Worm (Caenorhabditis elegans) whole organism, midembryonic: ENCODE data around the gene D1053.4.

Experiments used
- T22C8.4 ChIP-seq: fragments of 200-800 bp; sonication (Bioruptor generic); IDR thresholded peaks from 2 replicates; pipeline ENCODE4 v1.3.6; 2022; ENCODE audit warnings: missing genetic modification characterization, missing compliant biosample characterization
- cog-1 ChIP-seq: sonication (generic microtip); optimal IDR thresholded peaks from 2 replicates; lab custom pipeline; 2016; ENCODE audit warnings: missing genetic modification characterization, missing compliant biosample characterization
- flt-1 ChIP-seq: fragments of 200-800 bp; sonication (Bioruptor generic); IDR thresholded peaks from 2 replicates; pipeline ENCODE4 v1.3.6; 2022; ENCODE audit warnings: missing genetic modification characterization, missing compliant biosample characterization
- klf-2 ChIP-seq: fragments of 200-800 bp; sonication (Bioruptor generic); conservative IDR thresholded peaks from 2 replicates; pipeline ENCODE4 v1.3.6; 2022; ENCODE audit warnings: missing genetic modification reagents, missing genetic modification characterization, missing compliant biosample characterization
- med-1 ChIP-seq: sonication (generic microtip); optimal IDR thresholded peaks from 2 replicates; lab custom pipeline; 2017; ENCODE audit warnings: missing genetic modification characterization, mild to moderate bottlenecking, missing compliant biosample characterization, antibody characterized with exemption, missing genetic modification reagents; ENCODE audit not compliant: insufficient read depth
- ref-1 ChIP-seq: fragments of 200-800 bp; sonication (Bioruptor generic); conservative IDR thresholded peaks from 2 replicates; pipeline ENCODE4 v1.3.6; 2022; ENCODE audit warnings: missing genetic modification reagents, missing genetic modification characterization, missing compliant biosample characterization
- tab-1 ChIP-seq: fragments of 200-800 bp; sonication (Bioruptor generic); IDR thresholded peaks from 2 replicates; pipeline ENCODE4 v1.3.6; 2022; ENCODE audit warnings: missing genetic modification characterization, missing compliant biosample characterization
- ztf-23 ChIP-seq: fragments of 200-800 bp; sonication (Bioruptor generic); IDR thresholded peaks from 2 replicates; pipeline ENCODE4 v1.3.6; 2022; ENCODE audit warnings: missing genetic modification reagents, missing genetic modification characterization, missing compliant biosample characterization
- ztf-29 ChIP-seq: fragments of 200-800 bp; sonication (Bioruptor generic); IDR thresholded peaks from 2 replicates; pipeline ENCODE4 v1.3.6; 2022; ENCODE audit warnings: missing genetic modification reagents, missing genetic modification characterization, missing compliant biosample characterization

D1053.4 gene

DNA sequence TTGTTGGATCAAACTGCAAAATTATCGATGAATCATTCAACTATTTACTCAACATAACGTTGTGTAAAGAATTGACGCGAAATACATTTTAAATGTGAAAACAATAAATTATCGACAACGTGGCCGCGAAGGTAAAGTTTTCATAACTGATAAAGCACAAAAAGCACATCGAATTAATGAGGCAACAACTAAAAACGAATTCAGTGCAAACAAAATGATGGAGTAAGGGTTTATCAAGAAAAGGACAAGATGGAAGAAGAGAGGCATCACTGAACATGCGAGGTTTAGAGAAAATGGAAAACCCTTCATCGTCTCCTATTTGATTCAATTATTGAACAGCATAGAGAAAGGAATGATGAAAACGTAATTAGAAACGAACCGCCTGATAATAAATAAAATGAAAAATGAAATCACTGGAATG, at the start of gene D1053.4:
Gene D1053.4 (minus strand): TSS at position 20 of the 421 bp plus-strand sequence.
- no peak for TF ChIP-seq ztf-29 (GFP tag; lab: Robert Waterston, UW)
- no peak for TF ChIP-seq ztf-23 (GFP tag; lab: Robert Waterston, UW)
- no peak for TF ChIP-seq ref-1 (GFP tag; lab: Robert Waterston, UW)
- no peak for TF ChIP-seq T22C8.4 (GFP tag; lab: Robert Waterston, UW)
- no peak for TF ChIP-seq tab-1
- no peak for TF ChIP-seq klf-2 (GFP tag; lab: Robert Waterston, UW)
- no peak for TF ChIP-seq med-1 (GFP tag; lab: Kevin White, UChicago)
- no peak for TF ChIP-seq flt-1 (GFP tag; lab: Robert Waterston, UW)
- no peak for TF ChIP-seq cog-1 (tag; lab: Kevin White, UChicago)

DNA sequence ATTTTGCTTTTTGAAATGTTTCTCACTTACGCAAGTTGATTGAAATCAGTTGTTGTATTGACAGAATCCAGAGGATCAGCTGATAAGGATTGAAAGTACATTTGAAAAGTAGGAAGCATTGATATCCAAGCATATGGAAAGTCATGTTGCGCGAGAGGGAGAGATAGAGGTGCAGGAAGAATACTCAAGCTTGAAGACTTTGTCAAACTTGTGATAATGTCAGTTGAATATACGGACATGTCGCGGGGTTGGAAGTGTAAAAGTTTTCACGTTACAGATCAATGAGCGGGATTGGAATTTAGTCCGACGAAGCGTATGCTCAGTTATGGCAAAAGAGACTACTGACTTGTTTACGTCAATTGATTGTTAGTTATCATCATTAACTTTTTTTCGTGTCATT, 45.7 kb upstream of the D1053.4 start, which contains the start of gene ttx-3:
Gene ttx-3 (minus strand): TSS at position 101 of the 400 bp plus-strand sequence.
- TF ChIP-seq flt-1 (GFP tag; lab: Robert Waterston, UW) (no peak), med-1 (GFP tag; lab: Kevin White, UChicago) (no peak), klf-2 (GFP tag; lab: Robert Waterston, UW) (no peak), T22C8.4 (GFP tag; lab: Robert Waterston, UW) (no peak), cog-1 (tag; lab: Kevin White, UChicago) (no peak), ztf-23 (GFP tag; lab: Robert Waterston, UW) (no peak), ref-1 (GFP tag; lab: Robert Waterston, UW) (no peak), tab-1 (no peak), ztf-29 (GFP tag; lab: Robert Waterston, UW) (no peak)

DNA sequence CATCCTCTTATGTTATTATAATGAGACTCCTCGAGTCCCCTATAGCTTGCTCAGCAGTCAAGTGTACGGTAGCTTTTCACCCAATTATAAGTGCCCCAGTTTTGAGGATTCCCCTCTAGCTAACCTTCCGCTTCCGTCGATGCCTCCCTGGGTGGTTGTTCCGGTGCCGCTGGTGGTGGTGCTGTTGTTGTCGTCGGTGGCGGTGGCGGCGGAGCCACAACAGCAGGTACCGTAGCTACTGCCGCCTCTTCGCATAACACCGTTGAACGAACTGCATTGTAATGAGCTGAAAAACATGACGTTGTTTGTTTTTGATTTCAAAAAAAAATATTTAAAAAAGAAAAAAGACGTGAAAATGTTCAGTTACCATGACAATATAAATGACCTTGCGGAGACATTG, 42.8 kb upstream of the D1053.4 start:
- TF ChIP-seq T22C8.4 (GFP tag; lab: Robert Waterston, UW) (no peak), cog-1 (tag; lab: Kevin White, UChicago) (no peak), med-1 (GFP tag; lab: Kevin White, UChicago) (no peak), flt-1 (GFP tag; lab: Robert Waterston, UW) (no peak), ztf-23 (GFP tag; lab: Robert Waterston, UW) (no peak), ztf-29 (GFP tag; lab: Robert Waterston, UW) (no peak), ref-1 (GFP tag; lab: Robert Waterston, UW) (no peak), klf-2 (GFP tag; lab: Robert Waterston, UW) (no peak)

DNA sequence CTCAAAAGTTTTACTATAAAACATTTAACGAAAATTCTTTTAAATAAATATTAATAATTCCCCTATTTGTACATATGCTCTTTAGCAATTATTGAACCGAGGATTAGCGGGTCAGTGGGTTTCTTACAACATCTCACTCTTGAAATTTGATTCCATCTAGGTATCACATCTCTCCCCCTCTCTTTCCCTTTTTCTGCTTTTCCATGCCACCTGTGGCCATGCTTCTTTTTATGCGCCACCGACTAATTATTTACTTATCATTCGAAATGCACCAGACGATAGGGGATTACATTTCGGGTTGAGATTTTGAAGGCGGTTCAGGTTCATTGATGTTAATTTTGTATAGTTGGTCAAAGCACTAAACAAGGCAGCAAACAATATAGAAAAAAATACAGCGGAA, 42.3 kb upstream of the D1053.4 start:
- no peak for TF ChIP-seq ztf-23 (GFP tag; lab: Robert Waterston, UW)
- no peak for TF ChIP-seq flt-1 (GFP tag; lab: Robert Waterston, UW)
- TF ChIP-seq med-1 (GFP tag; lab: Kevin White, UChicago), result no peak

DNA sequence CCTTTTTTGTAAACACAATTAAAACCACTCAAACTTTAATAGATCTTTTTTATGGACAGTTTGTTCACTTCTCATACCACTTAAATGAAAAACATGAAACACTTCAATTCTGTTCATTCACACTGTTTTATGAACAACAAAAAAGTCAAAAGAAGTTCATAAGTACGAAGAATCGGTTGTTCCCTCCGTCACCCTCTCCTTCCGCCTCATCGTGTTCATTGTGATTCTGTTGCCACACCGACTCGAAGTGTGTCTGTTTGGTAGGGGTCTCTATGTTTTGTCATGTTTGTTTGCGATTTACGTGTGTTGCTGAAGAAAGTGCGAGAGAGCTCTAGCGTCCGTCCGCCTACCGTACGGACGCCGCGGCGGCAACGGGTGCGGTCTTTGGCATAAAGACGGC, 35.2 kb upstream of the D1053.4 start, which contains the start of gene lact-7:
Gene lact-7 (plus strand): TSS at position 301 of the 400 bp plus-strand sequence.
- TF ChIP-seq flt-1 (GFP tag; lab: Robert Waterston, UW), result no peak
- no peak for TF ChIP-seq ztf-23 (GFP tag; lab: Robert Waterston, UW)
- TF ChIP-seq ztf-29 (GFP tag; lab: Robert Waterston, UW), result no peak
- no peak for TF ChIP-seq T22C8.4 (GFP tag; lab: Robert Waterston, UW)
- no peak for TF ChIP-seq cog-1 (tag; lab: Kevin White, UChicago)
- TF ChIP-seq klf-2 (GFP tag; lab: Robert Waterston, UW), result no peak
- TF ChIP-seq med-1 (GFP tag; lab: Kevin White, UChicago), result no peak
- no peak for TF ChIP-seq ref-1 (GFP tag; lab: Robert Waterston, UW)
- TF ChIP-seq tab-1, result no peak

DNA sequence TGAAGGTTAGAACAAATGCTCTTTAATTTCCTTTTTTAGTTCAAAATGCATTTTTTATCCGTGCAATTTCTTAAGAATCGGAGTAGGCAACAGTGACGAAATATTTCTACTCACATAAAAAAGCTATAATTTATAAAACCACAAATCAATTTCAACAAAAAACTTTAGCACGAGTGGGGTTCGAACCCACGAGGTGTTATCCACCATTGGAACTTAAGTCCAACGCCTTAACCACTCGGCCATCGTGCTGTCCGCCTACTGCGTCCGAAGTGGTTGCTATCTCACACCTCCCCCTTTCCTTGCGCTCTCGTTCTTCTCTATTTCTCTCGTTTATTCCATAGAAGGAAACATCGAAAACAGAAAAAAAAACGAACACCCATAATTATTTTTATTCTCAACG, 34.1 kb upstream of the D1053.4 start:
- TF ChIP-seq ref-1 (GFP tag; lab: Robert Waterston, UW) (peak; percentile 79), med-1 (GFP tag; lab: Kevin White, UChicago) (peak; percentile 30), klf-2 (GFP tag; lab: Robert Waterston, UW) (peak; percentile 83), T22C8.4 (GFP tag; lab: Robert Waterston, UW) (peak; percentile 85), ztf-23 (GFP tag; lab: Robert Waterston, UW) (peak; percentile 88), cog-1 (tag; lab: Kevin White, UChicago) (peak; percentile 74), flt-1 (GFP tag; lab: Robert Waterston, UW) (peak; percentile 96), ztf-29 (GFP tag; lab: Robert Waterston, UW) (peak; percentile 90), tab-1 (peak; percentile 92)

DNA sequence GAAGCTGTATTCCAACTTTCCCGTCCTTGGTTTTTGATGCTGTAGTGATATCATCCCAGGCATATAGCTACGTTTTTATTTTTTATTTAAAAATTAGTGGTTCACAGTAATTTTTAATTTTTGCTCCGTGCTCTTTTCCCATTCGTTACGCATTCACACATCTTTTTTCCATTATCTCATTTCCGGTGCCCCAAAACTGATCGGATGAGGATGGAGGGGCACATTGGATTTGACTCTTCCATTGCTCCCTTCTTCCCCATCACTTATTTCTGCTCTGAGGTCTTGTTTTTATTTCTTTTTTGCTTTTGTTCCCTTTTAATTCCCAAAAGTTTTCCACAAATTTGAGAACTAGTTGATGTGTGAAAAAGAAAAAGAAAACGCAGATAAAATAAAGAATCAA, 29.6 kb upstream of the D1053.4 start:
- TF ChIP-seq ztf-23 (GFP tag; lab: Robert Waterston, UW) (no peak), med-1 (GFP tag; lab: Kevin White, UChicago) (no peak), ztf-29 (GFP tag; lab: Robert Waterston, UW) (no peak), T22C8.4 (GFP tag; lab: Robert Waterston, UW) (no peak), flt-1 (GFP tag; lab: Robert Waterston, UW) (no peak), ref-1 (GFP tag; lab: Robert Waterston, UW) (no peak), klf-2 (GFP tag; lab: Robert Waterston, UW) (no peak), tab-1 (no peak), cog-1 (tag; lab: Kevin White, UChicago) (no peak)

DNA sequence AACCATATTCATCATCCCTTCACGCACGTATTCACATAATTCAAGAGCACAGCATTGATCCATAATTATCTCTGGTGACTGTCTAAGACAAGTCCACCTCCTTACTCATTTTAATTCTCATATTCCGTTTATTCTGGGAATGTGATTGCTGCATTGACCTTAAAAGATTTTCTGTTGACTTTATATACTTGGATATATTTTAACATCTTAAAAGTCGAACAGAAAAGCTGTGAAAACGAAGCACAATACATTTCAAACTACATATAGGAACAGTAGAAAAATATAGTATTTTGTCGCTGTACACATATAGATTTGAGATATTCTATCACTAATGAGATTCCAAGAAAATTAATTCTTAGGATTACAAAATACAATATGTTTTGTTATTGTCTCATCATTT, 28.7 kb upstream of the D1053.4 start:
- TF ChIP-seq flt-1 (GFP tag; lab: Robert Waterston, UW), result no peak

DNA sequence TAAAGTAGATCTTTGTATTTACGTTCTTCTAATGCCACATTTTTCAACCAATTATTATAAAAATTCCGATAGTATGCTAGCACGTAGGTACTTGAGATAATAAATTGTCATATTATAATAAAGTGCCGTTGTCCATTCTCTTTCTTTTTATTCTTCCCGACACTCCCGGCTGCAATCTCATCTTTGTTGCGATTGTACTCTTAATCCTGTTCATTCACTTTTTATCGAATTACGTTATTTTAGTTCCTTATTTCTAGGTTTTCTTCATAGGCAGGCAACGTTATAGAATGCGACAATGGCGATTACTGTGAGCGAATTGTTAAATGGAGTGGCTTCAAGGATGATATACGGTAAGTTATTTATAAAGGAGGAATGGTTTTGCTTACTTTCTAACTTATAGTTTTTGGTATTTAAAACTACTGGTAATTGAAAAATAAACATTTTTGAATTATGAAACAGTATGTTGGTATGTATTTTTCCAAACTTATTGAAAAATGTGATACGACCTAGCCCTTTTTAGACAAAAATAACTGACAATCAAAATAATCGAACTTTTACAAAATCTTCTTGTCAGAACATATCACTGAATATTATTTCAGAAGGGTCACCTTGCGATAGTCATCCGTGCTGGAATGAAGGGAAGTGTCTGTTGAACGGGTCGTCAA, 22.4 kb upstream of the D1053.4 start, which contains the start of gene C40H5.2:
Gene C40H5.2 (plus strand): TSS at position 256 of the 665 bp plus-strand sequence.
- no peak for TF ChIP-seq cog-1 (tag; lab: Kevin White, UChicago)
